Worm (Caenorhabditis elegans) whole organism, early embryonic: ENCODE results near the gene cpr-8.
A peak's percentile ranks its signal among the peaks of the same experiment; 100 is the strongest.

ENCODE experiments used
- B0310.2 ChIP-seq: sonication (generic microtip); optimal IDR thresholded peaks from 2 replicates; lab custom pipeline; 2016; ENCODE audit warnings: mild to moderate bottlenecking, missing genetic modification characterization, missing compliant biosample characterization
- F13C5.2 ChIP-seq: sonication (generic microtip); optimal IDR thresholded peaks from 2 replicates; lab custom pipeline; 2017; ENCODE audit warnings: mild to moderate bottlenecking, missing genetic modification characterization, inconsistent platforms, missing compliant biosample characterization
- aly-1 ChIP-seq: sonication (generic microtip); optimal IDR thresholded peaks from 2 replicates; lab custom pipeline; 2016; ENCODE audit warnings: missing genetic modification characterization, missing compliant biosample characterization
- ama-1 ChIP-seq: fragments of 150-350 bp; optimal IDR thresholded peaks from 2 replicates; lab custom pipeline; 2014
- ceh-13 ChIP-seq: fragments of 200-800 bp; sonication (Bioruptor generic); optimal IDR thresholded peaks from 2 replicates; lab custom pipeline; 2018; ENCODE audit warnings: mild to moderate bottlenecking, missing genetic modification characterization, missing compliant biosample characterization
- ceh-36 ChIP-seq: sonication (generic microtip); optimal IDR thresholded peaks from 2 replicates; lab custom pipeline; 2016; ENCODE audit warnings: missing genetic modification characterization, inconsistent platforms, missing compliant biosample characterization
- ets-7 ChIP-seq: sonication (generic microtip); optimal IDR thresholded peaks from 2 replicates; lab custom pipeline; 2016; ENCODE audit warnings: missing genotype, missing genetic modification characterization, missing compliant biosample characterization
- flt-1 ChIP-seq: fragments of 200-800 bp; sonication (Bioruptor generic); IDR thresholded peaks from 2 replicates; pipeline ENCODE4 v1.3.6; 2022; ENCODE audit warnings: missing genetic modification characterization, missing compliant biosample characterization
- hmbx-1 ChIP-seq: sonication (generic microtip); optimal IDR thresholded peaks from 2 replicates; lab custom pipeline; 2016; ENCODE audit warnings: mild to moderate bottlenecking, missing genetic modification characterization, missing compliant biosample characterization
- hmg-4 ChIP-seq: fragments of 200-800 bp; sonication (Bioruptor generic); optimal IDR thresholded peaks from 2 replicates; lab custom pipeline; 2018; ENCODE audit warnings: mild to moderate bottlenecking, missing genetic modification characterization, missing compliant biosample characterization
- hnd-1 ChIP-seq: sonication (generic microtip); optimal IDR thresholded peaks from 2 replicates; lab custom pipeline; 2016; ENCODE audit warnings: missing genetic modification characterization, missing compliant biosample characterization
- pes-1 ChIP-seq: fragments of 200-800 bp; sonication (Bioruptor generic); IDR thresholded peaks from 2 replicates; pipeline ENCODE4 v1.3.6; 2022; ENCODE audit warnings: missing genetic modification reagents, missing genetic modification characterization, missing compliant biosample characterization
- scrt-1 ChIP-seq: fragments of 200-800 bp; sonication (Bioruptor generic); IDR thresholded peaks from 2 replicates; pipeline ENCODE4 v1.3.6; 2022; ENCODE audit warnings: missing genetic modification characterization, missing compliant biosample characterization
- sea-1 ChIP-seq: fragments of 200-800 bp; sonication (Bioruptor generic); conservative IDR thresholded peaks from 2 replicates; pipeline ENCODE4 v1.3.6; 2022; ENCODE audit warnings: missing genetic modification characterization, missing compliant biosample characterization
- tbx-11 ChIP-seq: fragments of 200-800 bp; sonication (Bioruptor generic); IDR thresholded peaks from 2 replicates; pipeline ENCODE4 v1.3.6; 2022; ENCODE audit warnings: missing genetic modification characterization, missing compliant biosample characterization
- tbx-37 ChIP-seq: fragments of 200-800 bp; sonication (Bioruptor generic); conservative IDR thresholded peaks from 2 replicates; pipeline ENCODE4 v1.3.6; 2022; ENCODE audit warnings: missing genetic modification reagents, missing genetic modification characterization, missing compliant biosample characterization
- tra-4 ChIP-seq: sonication (generic microtip); optimal IDR thresholded peaks from 2 replicates; lab custom pipeline; 2017; ENCODE audit warnings: missing genetic modification characterization, missing compliant biosample characterization

The cpr-8 gene

ce11 chrV:1156431-1156830 is 22.0 kb downstream of the cpr-8 start:
- no peak for TF ChIP-seq flt-1 (GFP tag; lab: Robert Waterston, UW)

ce11 chrV:1157443-1157842 is 23.0 kb downstream of the cpr-8 start:
- no peak for TF ChIP-seq pes-1 (GFP tag; lab: Robert Waterston, UW)
- no peak for TF ChIP-seq tbx-11 (GFP tag; lab: Robert Waterston, UW)
- TF ChIP-seq aly-1 = no peak
- TF ChIP-seq ceh-36 (tag; lab: Kevin White, UChicago) = no peak
- TF ChIP-seq hmg-4 = no peak
- no peak for TF ChIP-seq B0310.2
- no peak for TF ChIP-seq ets-7
- TF ChIP-seq ceh-13 (GFP tag; lab: Kevin White, UChicago) = no peak
- no peak for TF ChIP-seq hmbx-1
- TF ChIP-seq scrt-1 (GFP tag; lab: Robert Waterston, UW) = no peak
- TF ChIP-seq tbx-37 (GFP tag; lab: Robert Waterston, UW) = no peak
- no peak for TF ChIP-seq ama-1
- no peak for TF ChIP-seq sea-1 (GFP tag; lab: Robert Waterston, UW)
- no peak for TF ChIP-seq hnd-1 (tag; lab: Kevin White, UChicago)

- TF ChIP-seq B0310.2 (no peak), ceh-36 (tag; lab: Kevin White, UChicago) (no peak), F13C5.2 (tag; lab: Kevin White, UChicago) (no peak), scrt-1 (GFP tag; lab: Robert Waterston, UW) (peak; percentile 41; the same call in 1 of the 2 replicates), sea-1 (GFP tag; lab: Robert Waterston, UW) (no peak), hmg-4 (no peak), aly-1 (no peak), hnd-1 (tag; lab: Kevin White, UChicago) (no peak), ama-1 (peak; percentile 75), hmbx-1 (no peak)
Measured at ce11 chrV:1158247-1158646, 23.8 kb downstream of the cpr-8 start.

- TF ChIP-seq ceh-36 (tag; lab: Kevin White, UChicago) (peak; percentile 65), hmg-4 (no peak), flt-1 (GFP tag; lab: Robert Waterston, UW) (no peak)
Measured at ce11 chrV:1160716-1161115, 26.3 kb downstream of the cpr-8 start.

- no peak for TF ChIP-seq F13C5.2 (tag; lab: Kevin White, UChicago)
- no peak for TF ChIP-seq B0310.2
- no peak for TF ChIP-seq scrt-1 (GFP tag; lab: Robert Waterston, UW)
- TF ChIP-seq aly-1 = no peak
- TF ChIP-seq ets-7 = no peak
- TF ChIP-seq ama-1 = no peak
- TF ChIP-seq ceh-36 (tag; lab: Kevin White, UChicago) = no peak
- TF ChIP-seq tbx-11 (GFP tag; lab: Robert Waterston, UW) = no peak
- TF ChIP-seq flt-1 (GFP tag; lab: Robert Waterston, UW) = no peak
- no peak for TF ChIP-seq hmbx-1
- TF ChIP-seq tra-4 = no peak
- TF ChIP-seq tbx-37 (GFP tag; lab: Robert Waterston, UW) = no peak
- no peak for TF ChIP-seq hnd-1 (tag; lab: Kevin White, UChicago)
- TF ChIP-seq ceh-13 (GFP tag; lab: Kevin White, UChicago) = no peak
- TF ChIP-seq pes-1 (GFP tag; lab: Robert Waterston, UW) = no peak
- TF ChIP-seq hmg-4 = no peak
- no peak for TF ChIP-seq sea-1 (GFP tag; lab: Robert Waterston, UW)
Measured at ce11 chrV:1164196-1164691, 29.8 kb downstream of the cpr-8 start, which contains the start of gene T21H3.5. Gene T21H3.5 (minus strand): TSS chrV:1164293.

- TF ChIP-seq flt-1 (GFP tag; lab: Robert Waterston, UW) (no peak), ama-1 (no peak), hmg-4 (no peak), aly-1 (no peak), ceh-36 (tag; lab: Kevin White, UChicago) (peak; percentile 86)
Measured at ce11 chrV:1165090-1165761, 30.8 kb downstream of the cpr-8 start, which contains the start of gene ptr-16. Gene ptr-16 (plus strand): TSS chrV:1165711.

- TF ChIP-seq ceh-36 (tag; lab: Kevin White, UChicago) (peak; percentile 86), sea-1 (GFP tag; lab: Robert Waterston, UW) (no peak)
Measured at ce11 chrV:1170591-1170990, 36.2 kb downstream of the cpr-8 start.

- TF ChIP-seq hmbx-1 (no peak), aly-1 (no peak), scrt-1 (GFP tag; lab: Robert Waterston, UW) (no peak), ets-7 (no peak), sea-1 (GFP tag; lab: Robert Waterston, UW) (no peak), tbx-11 (GFP tag; lab: Robert Waterston, UW) (no peak), tra-4 (no peak), hnd-1 (tag; lab: Kevin White, UChicago) (no peak), ama-1 (no peak), hmg-4 (no peak), F13C5.2 (tag; lab: Kevin White, UChicago) (no peak), ceh-36 (tag; lab: Kevin White, UChicago) (no peak), pes-1 (GFP tag; lab: Robert Waterston, UW) (no peak), tbx-37 (GFP tag; lab: Robert Waterston, UW) (no peak), B0310.2 (no peak), ceh-13 (GFP tag; lab: Kevin White, UChicago) (no peak), flt-1 (GFP tag; lab: Robert Waterston, UW) (no peak)
Measured at ce11 chrV:1176277-1176839, 42.0 kb downstream of the cpr-8 start, which contains the start of gene T21H3.1. Gene T21H3.1 (plus strand): TSS chrV:1176724.
